Fruit fly (Drosophila melanogaster) whole organism, embryonic: Measurements from ENCODE around the gene CG9467.
A peak's percentile ranks its signal among the peaks of the same experiment; 100 is the strongest.

Experiments used
- Antp ChIP-seq: fragments of 200-800 bp; sonication (Bioruptor generic); optimal IDR thresholded peaks from 3 replicates; lab custom pipeline; 2016; ENCODE audit warnings: missing biosample characterization, missing genetic modification characterization
- Bgb ChIP-seq: fragments of 200-800 bp; sonication (Bioruptor generic); IDR thresholded peaks from 2 replicates; pipeline ENCODE4 v1.3.6; 2022; ENCODE audit warnings: missing biosample characterization, missing genetic modification characterization; ENCODE audit not compliant: partially characterized antibody
- CG10321 ChIP-seq: fragments of 200-800 bp; sonication (Bioruptor generic); IDR thresholded peaks from 2 replicates; pipeline ENCODE4 v1.3.6; 2022; ENCODE audit warnings: missing biosample characterization, missing genetic modification characterization
- CG10431 ChIP-seq: fragments of 200-800 bp; sonication (Bioruptor generic); optimal IDR thresholded peaks from 3 replicates; lab custom pipeline; 2018; ENCODE audit warnings: missing biosample characterization, mild to moderate bottlenecking, missing genetic modification characterization
- CG12071 ChIP-seq: fragments of 200-800 bp; sonication (Bioruptor generic); optimal IDR thresholded peaks from 3 replicates; lab custom pipeline; 2018; ENCODE audit warnings: missing biosample characterization, mild to moderate bottlenecking, missing genetic modification characterization
- CG12942 ChIP-seq: fragments of 200-800 bp; sonication (Bioruptor generic); optimal IDR thresholded peaks from 3 replicates; lab custom pipeline; 2016; ENCODE audit warnings: missing biosample characterization, missing genetic modification characterization
- CG18011 ChIP-seq: fragments of 200-800 bp; sonication (Bioruptor generic); optimal IDR thresholded peaks from 2 replicates; lab custom pipeline; 2017; ENCODE audit warnings: missing biosample characterization, missing genetic modification characterization, mild to moderate bottlenecking, moderate library complexity, missing genotype
- CG18262 ChIP-seq: fragments of 200-800 bp; optimal IDR thresholded peaks from 3 replicates; lab custom pipeline; 2019; ENCODE audit warnings: missing biosample characterization, mild to moderate bottlenecking, missing genetic modification characterization, moderate library complexity
- CG18476 ChIP-seq: fragments of 200-800 bp; sonication (Bioruptor generic); optimal IDR thresholded peaks from 2 replicates; lab custom pipeline; 2016; ENCODE audit warnings: missing biosample characterization, mild to moderate bottlenecking, missing genetic modification characterization
- CG18599 ChIP-seq: fragments of 200-800 bp; sonication (Bioruptor generic); optimal IDR thresholded peaks from 3 replicates; lab custom pipeline; 2017; ENCODE audit warnings: missing biosample characterization, missing genetic modification characterization, mild to moderate bottlenecking, moderate library complexity, missing genetic modification reagents
- CG2116 ChIP-seq: fragments of 200-800 bp; sonication (Bioruptor generic); optimal IDR thresholded peaks from 3 replicates; lab custom pipeline; 2018; ENCODE audit warnings: missing biosample characterization, mild to moderate bottlenecking, missing genetic modification characterization
- CG2202 ChIP-seq: fragments of 200-800 bp; sonication (Bioruptor generic); optimal IDR thresholded peaks from 2 replicates; lab custom pipeline; 2018; ENCODE audit warnings: missing biosample characterization, mild to moderate bottlenecking, missing genetic modification characterization
- CG42726 ChIP-seq: fragments of 200-800 bp; sonication (Bioruptor generic); IDR thresholded peaks from 2 replicates; pipeline ENCODE4 v1.3.6; 2022; ENCODE audit warnings: missing biosample characterization, missing genetic modification characterization; ENCODE audit not compliant: partially characterized antibody
- CG4854 ChIP-seq: fragments of 200-800 bp; sonication (Bioruptor generic); optimal IDR thresholded peaks from 2 replicates; lab custom pipeline; 2016; ENCODE audit warnings: missing biosample characterization, missing genetic modification characterization, inconsistent platforms
- CG7271 ChIP-seq: fragments of 200-800 bp; sonication (Bioruptor generic); optimal IDR thresholded peaks from 2 replicates; lab custom pipeline; 2018; ENCODE audit warnings: missing biosample characterization, mild to moderate bottlenecking, missing genetic modification characterization, moderate library complexity
- CG7372 ChIP-seq: fragments of 200-800 bp; sonication (Bioruptor generic); IDR thresholded peaks from 2 replicates; pipeline ENCODE4 v1.3.6; 2022; ENCODE audit warnings: missing biosample characterization, missing genetic modification characterization
- CG9215 ChIP-seq: fragments of 200-800 bp; sonication (Bioruptor generic); IDR thresholded peaks from 2 replicates; pipeline ENCODE4 v1.3.6; 2022; ENCODE audit warnings: missing biosample characterization, missing genetic modification characterization
- CG9437 ChIP-seq: fragments of 200-800 bp; sonication (Bioruptor generic); optimal IDR thresholded peaks from 2 replicates; lab custom pipeline; 2018; ENCODE audit warnings: missing biosample characterization, mild to moderate bottlenecking, missing genetic modification characterization
- Camta ChIP-seq: fragments of 200-800 bp; sonication (Bioruptor generic); optimal IDR thresholded peaks from 2 replicates; lab custom pipeline; 2016; ENCODE audit warnings: missing biosample characterization, missing genetic modification characterization
- CoRest ChIP-seq: fragments of 200-800 bp; sonication (Bioruptor generic); optimal IDR thresholded peaks from 3 replicates; lab custom pipeline; 2018; ENCODE audit warnings: missing biosample characterization, mild to moderate bottlenecking, missing genetic modification characterization, moderate library complexity
- Dll ChIP-seq: fragments of 200-800 bp; sonication (Bioruptor generic); IDR thresholded peaks from 4 replicates; pipeline ENCODE4 v1.3.6; 2022; ENCODE audit warnings: missing biosample characterization, missing genetic modification characterization; ENCODE audit not compliant: partially characterized antibody
- Ets65A ChIP-seq: fragments of 200-800 bp; sonication (Bioruptor generic); peaks from one replicate; lab custom pipeline; 2016; ENCODE audit warnings: missing biosample characterization, missing genetic modification characterization
- Hmx ChIP-seq: fragments of 200-800 bp; sonication (Bioruptor generic); optimal IDR thresholded peaks from 2 replicates; lab custom pipeline; 2016; ENCODE audit warnings: missing biosample characterization, missing genetic modification characterization
- Lim3 ChIP-seq: fragments of 200-800 bp; sonication (Bioruptor generic); IDR thresholded peaks from 2 replicates; pipeline ENCODE4 v1.3.6; 2022; ENCODE audit warnings: missing biosample characterization, missing genetic modification characterization
- NfI ChIP-seq: fragments of 200-800 bp; sonication (Bioruptor generic); optimal IDR thresholded peaks from 3 replicates; lab custom pipeline; 2018; ENCODE audit warnings: missing biosample characterization, mild to moderate bottlenecking, missing genetic modification characterization, moderate library complexity
- Six4 ChIP-seq: fragments of 200-800 bp; sonication (Bioruptor generic); optimal IDR thresholded peaks from 2 replicates; lab custom pipeline; 2016; ENCODE audit warnings: missing biosample characterization, missing genetic modification characterization
- Xrp1 ChIP-seq: fragments of 200-800 bp; sonication (Bioruptor generic); IDR thresholded peaks from 2 replicates; pipeline ENCODE4 v1.3.6; 2022; ENCODE audit warnings: missing biosample characterization, missing genetic modification characterization
- ab ChIP-seq: fragments of 200-800 bp; sonication (Bioruptor generic); optimal IDR thresholded peaks from 2 replicates; lab custom pipeline; 2016; ENCODE audit warnings: missing biosample characterization, missing genetic modification characterization
- ac ChIP-seq: fragments of 200-800 bp; sonication (Bioruptor generic); optimal IDR thresholded peaks from 3 replicates; lab custom pipeline; 2017; ENCODE audit warnings: missing biosample characterization, mild to moderate bottlenecking, missing genetic modification characterization
- bab2 ChIP-seq: fragments of 200-800 bp; sonication (Bioruptor generic); optimal IDR thresholded peaks from 2 replicates; lab custom pipeline; 2016; ENCODE audit warnings: missing biosample characterization, missing genetic modification characterization
- cad ChIP-seq: fragments of >200 bp; optimal IDR thresholded peaks from 2 replicates; lab custom pipeline; 2017; ENCODE audit warnings: missing biosample characterization, missing genetic modification characterization
- cato ChIP-seq: fragments of 200-800 bp; sonication (Bioruptor generic); optimal IDR thresholded peaks from 2 replicates; lab custom pipeline; 2016; ENCODE audit warnings: missing biosample characterization, missing genetic modification characterization, borderline replicate concordance
- ems ChIP-seq: fragments of 200-800 bp; sonication (Bioruptor generic); optimal IDR thresholded peaks from 3 replicates; lab custom pipeline; 2016; ENCODE audit warnings: missing biosample characterization, missing genetic modification characterization
- eve ChIP-seq, 2 experiments: fragments of >200 bp; optimal IDR thresholded peaks; 2 replicates each; lab custom pipeline; 2017; ENCODE audit warnings: missing biosample characterization in 2 of 2, missing genetic modification characterization in 2 of 2
- gsb-n ChIP-seq: fragments of 200-800 bp; sonication (Bioruptor generic); optimal IDR thresholded peaks from 3 replicates; lab custom pipeline; 2018; ENCODE audit warnings: missing biosample characterization, mild to moderate bottlenecking, missing genetic modification characterization
- jigr1 ChIP-seq: fragments of 200-800 bp; sonication (Bioruptor generic); IDR thresholded peaks from 3 replicates; pipeline ENCODE4 v1.3.6; 2022; ENCODE audit warnings: missing biosample characterization, missing genetic modification characterization
- kah ChIP-seq: fragments of 200-800 bp; sonication (Bioruptor generic); optimal IDR thresholded peaks from 2 replicates; lab custom pipeline; 2018; ENCODE audit warnings: missing biosample characterization, mild to moderate bottlenecking, missing genetic modification characterization
- kni ChIP-seq: fragments of 200-800 bp; sonication (Bioruptor generic); optimal IDR thresholded peaks from 3 replicates; lab custom pipeline; 2017; ENCODE audit warnings: mild to moderate bottlenecking, missing biosample characterization, missing genetic modification reagents, missing genetic modification characterization
- knrl ChIP-seq: fragments of 200-800 bp; sonication (Bioruptor generic); IDR thresholded peaks from 3 replicates; pipeline ENCODE4 v1.3.6; 2022; ENCODE audit warnings: missing biosample characterization, missing genetic modification characterization; ENCODE audit not compliant: partially characterized antibody
- nmo ChIP-seq: fragments of 200-800 bp; sonication (Bioruptor generic); optimal IDR thresholded peaks from 2 replicates; lab custom pipeline; 2018; ENCODE audit warnings: missing biosample characterization, mild to moderate bottlenecking, missing genetic modification characterization, moderate library complexity
- phol ChIP-seq: fragments of 200-800 bp; sonication (Bioruptor generic); optimal IDR thresholded peaks from 3 replicates; lab custom pipeline; 2018; ENCODE audit warnings: missing biosample characterization, mild to moderate bottlenecking, missing genetic modification characterization, moderate library complexity
- pros ChIP-seq: fragments of 200-800 bp; sonication (Bioruptor generic); optimal IDR thresholded peaks from 3 replicates; lab custom pipeline; 2019; ENCODE audit warnings: missing biosample characterization, mild to moderate bottlenecking, missing genetic modification characterization, moderate library complexity
- pzg ChIP-seq: fragments of 200-800 bp; sonication (Bioruptor generic); optimal IDR thresholded peaks from 3 replicates; lab custom pipeline; 2018; ENCODE audit warnings: missing biosample characterization, mild to moderate bottlenecking, missing genetic modification characterization, moderate library complexity
- slbo ChIP-seq: fragments of 200-800 bp; sonication (Bioruptor generic); IDR thresholded peaks from 2 replicates; pipeline ENCODE4 v1.3.6; 2022; ENCODE audit warnings: missing biosample characterization, missing genetic modification characterization
- sr ChIP-seq: fragments of 200-800 bp; sonication (Bioruptor generic); IDR thresholded peaks from 3 replicates; pipeline ENCODE4 v1.3.6; 2022; ENCODE audit warnings: missing biosample characterization, missing genetic modification characterization
- stwl ChIP-seq: fragments of 200-800 bp; sonication (Bioruptor generic); optimal IDR thresholded peaks from 3 replicates; lab custom pipeline; 2018; ENCODE audit warnings: missing biosample characterization, mild to moderate bottlenecking, missing genetic modification characterization, moderate library complexity
- tgo ChIP-seq: fragments of 200-800 bp; sonication (Bioruptor generic); IDR thresholded peaks from 3 replicates; pipeline ENCODE4 v1.3.6; 2022; ENCODE audit warnings: missing biosample characterization, missing genetic modification characterization
- tio ChIP-seq: fragments of 200-800 bp; sonication (Bioruptor generic); optimal IDR thresholded peaks from 2 replicates; lab custom pipeline; 2017; ENCODE audit warnings: missing biosample characterization, missing genetic modification characterization, inconsistent platforms
- unc-4 ChIP-seq: fragments of 200-800 bp; sonication (Bioruptor generic); IDR thresholded peaks from 2 replicates; pipeline ENCODE4 v1.3.6; 2022; ENCODE audit warnings: missing biosample characterization, missing genetic modification characterization; ENCODE audit not compliant: partially characterized antibody
- yki ChIP-seq: fragments of >200 bp; optimal IDR thresholded peaks from 3 replicates; lab custom pipeline; 2018

CG9467 gene

DNA sequence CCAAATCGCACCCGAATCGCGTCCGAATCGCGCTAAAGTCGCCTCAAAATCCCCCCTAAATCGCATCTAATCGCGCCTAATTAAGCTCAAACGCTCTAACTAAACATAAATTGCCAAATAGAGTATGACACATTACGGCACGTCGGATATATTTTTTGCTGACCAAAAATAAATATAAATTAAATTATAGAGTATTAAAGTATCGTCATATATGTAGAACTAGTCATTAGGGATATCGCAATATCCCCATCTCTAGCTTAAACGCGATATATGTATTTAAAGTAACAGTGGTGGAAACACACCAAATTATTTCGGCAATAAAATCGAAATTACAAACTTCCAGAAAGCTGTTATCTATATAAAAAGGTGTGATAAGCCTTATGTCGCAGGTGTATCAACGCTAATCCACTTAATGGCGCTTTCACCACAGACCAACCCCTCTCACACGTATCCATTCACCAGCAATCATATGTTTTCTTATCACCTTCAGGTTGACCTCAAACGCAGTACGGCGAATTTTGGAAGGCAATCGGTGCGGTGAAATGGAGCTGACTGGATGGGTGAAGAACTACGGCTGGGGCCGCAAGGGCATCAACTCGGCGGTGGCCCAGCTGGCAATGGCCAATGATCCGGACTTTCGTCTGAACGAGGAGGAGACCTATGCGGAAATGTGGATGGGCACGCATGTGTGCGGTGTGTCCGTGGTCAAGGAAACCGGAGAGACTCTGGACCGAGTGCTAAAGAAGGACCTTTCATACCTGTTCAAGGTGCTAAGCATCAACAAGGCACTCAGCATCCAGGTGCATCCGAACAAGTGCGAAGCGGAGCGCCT lies 41.2 kb downstream of the CG9467 start, which contains the start of gene Mpi (continued):
- peak; percentile 19; the same call in 1 of the 2 replicates for TF ChIP-seq slbo
- TF ChIP-seq CG9215 (GFP tag; lab: Robert Waterston, UW): no peak
- no peak for TF ChIP-seq ab
- TF ChIP-seq NfI (GFP tag; lab: Kevin White, UChicago): no peak
- peak; percentile 23 for TF ChIP-seq ems
- no peak for TF ChIP-seq ac (GFP tag; lab: Kevin White, UChicago)
- peak; percentile 49 for TF ChIP-seq nmo
- no peak for TF ChIP-seq tio (GFP tag; lab: Kevin White, UChicago)
- TF ChIP-seq Hmx (GFP tag; lab: Kevin White, UChicago): no peak
- TF ChIP-seq bab2: no peak
- TF ChIP-seq CG2202 (tag; lab: Kevin White, UChicago): no peak
- peak; percentile 29 for TF ChIP-seq CG12942 (GFP tag; lab: Kevin White, UChicago)
- TF ChIP-seq Antp (GFP tag; lab: Kevin White, UChicago): no peak
- no peak for TF ChIP-seq kni (GFP tag; lab: Kevin White, UChicago)
- 0 out of 3 replicates have a peak, but pooled peaks have one; percentile 7 for TF ChIP-seq sr (GFP tag; lab: Robert Waterston, UW)
- peak; percentile 49; the same call in 1 of the 2 replicates for TF ChIP-seq Xrp1 (GFP tag; lab: Robert Waterston, UW)
- no peak for TF ChIP-seq CG18262
- TF ChIP-seq tgo (GFP tag; lab: Robert Waterston, UW): no peak
- TF ChIP-seq CG7372 (GFP tag; lab: Robert Waterston, UW): no peak
- peak; percentile 54 for TF ChIP-seq pzg
- no peak for TF ChIP-seq CG18599

DNA sequence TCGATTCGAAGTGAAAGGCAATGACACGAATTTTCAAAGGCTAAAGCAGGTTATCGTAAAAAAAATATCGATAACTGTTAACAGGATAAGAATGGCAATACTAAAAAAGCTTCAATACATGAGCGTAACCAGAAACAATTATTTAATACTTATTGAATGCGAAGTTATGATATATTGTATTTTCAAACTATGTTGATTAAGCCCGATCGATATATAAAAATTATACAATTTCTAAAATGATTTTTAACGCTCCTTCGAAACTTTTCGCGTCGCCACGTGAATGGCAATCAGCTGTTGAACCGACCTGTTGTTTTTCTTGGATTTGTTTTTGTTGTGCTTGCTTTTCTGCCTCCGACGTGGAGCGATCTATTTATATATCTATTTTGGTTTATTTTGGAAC lies 44.6 kb downstream of the CG9467 start, which contains the start of the genes Alg12 and Rpt3R:
Alg12 (plus strand) TSS at position 305 of the 400 bp plus-strand sequence.
Rpt3R (minus strand) TSS at position 324 of the 400 bp plus-strand sequence.
- TF ChIP-seq CG18011 (GFP tag; lab: Kevin White, UChicago) (no peak), CG7271 (tag; lab: Kevin White, UChicago) (no peak), jigr1 (GFP tag; lab: Robert Waterston, UW) (no peak), Ets65A (GFP tag; lab: Kevin White, UChicago) (no peak), Dll (GFP tag; lab: Robert Waterston, UW) (peak; percentile 81), phol (tag; lab: Kevin White, UChicago) (peak; percentile 15), knrl (GFP tag; lab: Robert Waterston, UW) (peak; percentile 32; the same call in 1 of the 3 replicates), slbo (no peak), unc-4 (GFP tag; lab: Robert Waterston, UW) (peak; percentile 62), CG42726 (no peak), stwl (tag; lab: Kevin White, UChicago) (peak; percentile 29), CG9437 (no peak), cato (GFP tag; lab: Kevin White, UChicago) (no peak), CG10431 (no peak), cad (GFP tag; lab: Kevin White, UChicago) (no peak), CoRest (tag; lab: Kevin White, UChicago) (no peak), CG4854 (no peak), CG18476 (GFP tag; lab: Kevin White, UChicago) (no peak), kah (GFP tag; lab: Kevin White, UChicago) (peak; percentile 94), CG12071 (GFP tag; lab: Kevin White, UChicago) (no peak), gsb-n (tag; lab: Kevin White, UChicago) (no peak), pros (GFP tag; lab: Kevin White, UChicago) (no peak), yki (lab: Kevin White, UChicago) (no peak), Lim3 (GFP tag; lab: Robert Waterston, UW) (no peak), Bgb (GFP tag; lab: Robert Waterston, UW) (peak; percentile 35; the same call in 1 of the 2 replicates), CG10321 (GFP tag; lab: Robert Waterston, UW) (no peak), eve (GFP tag; optimal IDR thresholded peaks at IDR 0.05; lab: Kevin White, UChicago) (no peak), Camta (GFP tag; lab: Kevin White, UChicago) (no peak), Six4 (GFP tag; lab: Kevin White, UChicago) (no peak), CG2116 (peak; percentile 56)
